Worm (Caenorhabditis elegans) whole organism, young adult: ENCODE results near the gene nhr-273.

Source experiments
- B0336.3 ChIP-seq: fragments of 200-800 bp; sonication (Bioruptor generic); IDR thresholded peaks from 2 replicates; pipeline ENCODE4 v1.3.6; 2022; ENCODE audit warnings: missing genetic modification characterization, missing compliant biosample characterization
- C06A6.2 ChIP-seq: fragments of 200-800 bp; sonication (Bioruptor generic); conservative IDR thresholded peaks from 2 replicates; pipeline ENCODE4 v1.3.6; 2022; ENCODE audit warnings: missing genetic modification characterization, missing compliant biosample characterization
- F10E7.11 ChIP-seq: sonication (generic microtip); optimal IDR thresholded peaks from 2 replicates; lab custom pipeline; 2017; ENCODE audit warnings: mild to moderate bottlenecking, missing genetic modification characterization, moderate library complexity, missing compliant biosample characterization
- F33H1.4 ChIP-seq: fragments of 200-800 bp; sonication (Bioruptor generic); IDR thresholded peaks from 2 replicates; pipeline ENCODE4 v1.3.6; 2022; ENCODE audit warnings: missing genetic modification reagents, missing genetic modification characterization, missing compliant biosample characterization
- F39B2.1 ChIP-seq: fragments of 200-800 bp; sonication (Bioruptor generic); IDR thresholded peaks from 2 replicates; pipeline ENCODE4 v1.3.6; 2022; ENCODE audit warnings: missing genetic modification reagents, missing genetic modification characterization, missing compliant biosample characterization
- F49E8.2 ChIP-seq: sonication (generic microtip); optimal IDR thresholded peaks from 3 replicates; lab custom pipeline; 2017; ENCODE audit warnings: missing genetic modification characterization, mild to moderate bottlenecking, missing compliant biosample characterization, antibody characterized with exemption, moderate library complexity; ENCODE audit not compliant: insufficient read depth
- F52B5.7 ChIP-seq: sonication (generic microtip); optimal IDR thresholded peaks from 2 replicates; lab custom pipeline; 2016; ENCODE audit warnings: mild to moderate bottlenecking, missing genetic modification characterization, missing compliant biosample characterization
- T26A5.8 ChIP-seq: sonication (generic microtip); optimal IDR thresholded peaks from 2 replicates; lab custom pipeline; 2016; ENCODE audit warnings: missing genetic modification characterization, missing compliant biosample characterization
- Y53G8AR.9 ChIP-seq: fragments of 200-800 bp; sonication (Bioruptor generic); conservative IDR thresholded peaks from 2 replicates; pipeline ENCODE4 v1.3.6; 2022; ENCODE audit warnings: missing genetic modification reagents, missing genetic modification characterization, missing compliant biosample characterization
- Y67H2A.10 ChIP-seq: fragments of 200-800 bp; sonication (Bioruptor generic); conservative IDR thresholded peaks from 2 replicates; pipeline ENCODE4 v1.3.6; 2022; ENCODE audit warnings: missing genetic modification reagents, missing genetic modification characterization, missing compliant biosample characterization
- ZK185.1 ChIP-seq: sonication (generic microtip); optimal IDR thresholded peaks from 2 replicates; lab custom pipeline; 2016; ENCODE audit warnings: mild to moderate bottlenecking, missing genetic modification characterization, missing compliant biosample characterization; ENCODE audit not compliant: poor library complexity, severe bottlenecking
- ama-1 ChIP-seq, 3 experiments: fragments of 150-350 bp in 1 of 3; sonication (generic microtip) in 2 of 3; optimal IDR thresholded peaks; 2 replicates each; lab custom pipeline; 2014 to 2018; ENCODE audit warnings: missing biosample characterization in 2 of 3, missing genetic modification characterization in 2 of 3, missing genetic modification reagents in 2 of 3
- attf-5 ChIP-seq: fragments of 200-800 bp; sonication (Bioruptor generic); optimal IDR thresholded peaks from 2 replicates; lab custom pipeline; 2018; ENCODE audit warnings: mild to moderate bottlenecking, missing genetic modification characterization, missing compliant biosample characterization
- cebp-1 ChIP-seq, 2 experiments: fragments of 200-800 bp in 1 of 2; sonication (Bioruptor generic) in 1 of 2; sonication (generic microtip) in 1 of 2; IDR thresholded peaks in 1 of 2; optimal IDR thresholded peaks in 1 of 2; 2 replicates each; pipeline versions ENCODE4 v1.3.6 to Lab custom; 2017 to 2022; ENCODE audit warnings: missing compliant biosample characterization in 2 of 2, missing genetic modification characterization in 2 of 2, mild to moderate bottlenecking in 1 of 2, missing genetic modification reagents in 1 of 2, moderate library complexity in 1 of 2
- ceh-100 ChIP-seq: fragments of 200-800 bp; sonication (Bioruptor generic); IDR thresholded peaks from 2 replicates; pipeline ENCODE4 v1.3.6; 2022; ENCODE audit warnings: missing genetic modification reagents, missing genetic modification characterization, missing compliant biosample characterization
- dpl-1 ChIP-seq: fragments of 150-350 bp; optimal IDR thresholded peaks from 2 replicates; lab custom pipeline; 2014; ENCODE audit warnings: missing biosample characterization, missing genetic modification reagents, missing genetic modification characterization
- egl-44 ChIP-seq: fragments of 200-800 bp; sonication (Bioruptor generic); IDR thresholded peaks from 2 replicates; pipeline ENCODE4 v1.3.6; 2022; ENCODE audit warnings: missing genetic modification reagents, missing genetic modification characterization, missing compliant biosample characterization
- egrh-3 ChIP-seq: fragments of 200-800 bp; sonication (Bioruptor generic); IDR thresholded peaks from 2 replicates; pipeline ENCODE4 v1.3.6; 2022; ENCODE audit warnings: missing genetic modification reagents, missing genetic modification characterization, missing compliant biosample characterization
- gei-17 ChIP-seq: fragments of 200-800 bp; sonication (Bioruptor generic); optimal IDR thresholded peaks from 2 replicates; lab custom pipeline; 2018; ENCODE audit warnings: mild to moderate bottlenecking, missing genetic modification characterization, missing compliant biosample characterization
- hsf-1 ChIP-seq: fragments of 200-800 bp; sonication (Bioruptor generic); IDR thresholded peaks from 2 replicates; pipeline ENCODE4 v1.3.6; 2022; ENCODE audit warnings: missing genetic modification reagents, missing genetic modification characterization, missing compliant biosample characterization
- let-526 ChIP-seq: fragments of 200-800 bp; sonication (Bioruptor generic); IDR thresholded peaks from 2 replicates; pipeline ENCODE4 v1.3.6; 2022; ENCODE audit warnings: missing genetic modification reagents, missing genetic modification characterization, missing compliant biosample characterization
- lin-26 ChIP-seq: fragments of 200-800 bp; sonication (Bioruptor generic); IDR thresholded peaks from 2 replicates; pipeline ENCODE4 v1.3.6; 2022; ENCODE audit warnings: missing genetic modification reagents, missing genetic modification characterization, missing compliant biosample characterization
- lin-35 ChIP-seq, 3 experiments: fragments of 150-350 bp in 2 of 3; sonication (generic microtip) in 1 of 3; optimal IDR thresholded peaks; 2 replicates each; lab custom pipeline; 2014 to 2018; ENCODE audit warnings: missing biosample characterization in 3 of 3, missing genetic modification characterization in 3 of 3, missing genetic modification reagents in 3 of 3
- lsl-1 ChIP-seq: fragments of 200-800 bp; sonication (Bioruptor generic); optimal IDR thresholded peaks from 2 replicates; lab custom pipeline; 2018; ENCODE audit warnings: mild to moderate bottlenecking, missing genetic modification characterization, moderate library complexity, missing compliant biosample characterization
- madf-10 ChIP-seq: sonication (generic microtip); optimal IDR thresholded peaks from 2 replicates; lab custom pipeline; 2016; ENCODE audit warnings: mild to moderate bottlenecking, missing genetic modification characterization, missing compliant biosample characterization
- mel-28 ChIP-seq: sonication (generic microtip); optimal IDR thresholded peaks from 2 replicates; lab custom pipeline; 2016; ENCODE audit warnings: borderline replicate concordance, mild to moderate bottlenecking, missing genetic modification characterization, missing compliant biosample characterization
- mes-4 ChIP-seq: sonication (generic microtip); optimal IDR thresholded peaks from 2 replicates; lab custom pipeline; 2016; ENCODE audit warnings: missing genotype, missing genetic modification characterization, missing compliant biosample characterization
- mxl-1 ChIP-seq: sonication (generic microtip); optimal IDR thresholded peaks from 2 replicates; lab custom pipeline; 2016; ENCODE audit warnings: missing genetic modification characterization, missing compliant biosample characterization
- nfya-2 ChIP-seq: fragments of 200-800 bp; sonication (Bioruptor generic); IDR thresholded peaks from 2 replicates; pipeline ENCODE4 v1.3.6; 2022; ENCODE audit warnings: missing genetic modification reagents, missing genetic modification characterization, missing compliant biosample characterization
- nfyb-1 ChIP-seq: fragments of 200-800 bp; sonication (Bioruptor generic); IDR thresholded peaks from 2 replicates; pipeline ENCODE4 v1.3.6; 2022; ENCODE audit warnings: missing genetic modification reagents, missing genetic modification characterization, missing compliant biosample characterization
- nhr-80 ChIP-seq: sonication (generic microtip); optimal IDR thresholded peaks from 2 replicates; lab custom pipeline; 2016; ENCODE audit warnings: missing genetic modification characterization, missing compliant biosample characterization
- rcor-1 ChIP-seq: fragments of 200-800 bp; sonication (Bioruptor generic); IDR thresholded peaks from 2 replicates; pipeline ENCODE4 v1.3.6; 2022; ENCODE audit warnings: missing genetic modification reagents, missing genetic modification characterization, missing compliant biosample characterization
- somi-1 ChIP-seq: fragments of 200-800 bp; sonication (Bioruptor generic); optimal IDR thresholded peaks from 2 replicates; lab custom pipeline; 2018; ENCODE audit warnings: mild to moderate bottlenecking, missing genetic modification characterization, missing compliant biosample characterization
- unc-130 ChIP-seq: sonication (generic microtip); optimal IDR thresholded peaks from 2 replicates; lab custom pipeline; 2016; ENCODE audit warnings: missing genetic modification reagents, missing genetic modification characterization, missing compliant biosample characterization
- xnd-1 ChIP-seq: sonication (generic microtip); optimal IDR thresholded peaks from 2 replicates; lab custom pipeline; 2016; ENCODE audit warnings: missing genotype, missing genetic modification reagents, missing genetic modification characterization, missing compliant biosample characterization
- ztf-25 ChIP-seq: fragments of 200-800 bp; sonication (Bioruptor generic); IDR thresholded peaks from 2 replicates; pipeline ENCODE4 v1.3.6; 2022; ENCODE audit warnings: missing genetic modification reagents, missing genetic modification characterization, missing compliant biosample characterization
- ztf-28 ChIP-seq: fragments of 200-800 bp; sonication (Bioruptor generic); IDR thresholded peaks from 2 replicates; pipeline ENCODE4 v1.3.6; 2022; ENCODE audit warnings: missing genetic modification reagents, missing genetic modification characterization, missing compliant biosample characterization

nhr-273 gene

ce11 chrII:4434278-4434677 lies 822 bp upstream of the nhr-273 start:
- TF ChIP-seq nhr-80 (tag; lab: Kevin White, UChicago) = no peak
- no peak for TF ChIP-seq hsf-1 (GFP tag; lab: Robert Waterston, UW)
- TF ChIP-seq lin-35 (GFP tag; optimal IDR thresholded peaks at IDR 0.05; lab: Kevin White, UChicago) = no peak
- TF ChIP-seq gei-17 = no peak
- TF ChIP-seq unc-130 (GFP tag; lab: Kevin White, UChicago) = no peak
- TF ChIP-seq xnd-1 (tag; lab: Kevin White, UChicago) = no peak
- no peak for TF ChIP-seq T26A5.8 (tag; lab: Kevin White, UChicago)

- TF ChIP-seq C06A6.2 (GFP tag; lab: Robert Waterston, UW) = no peak
- no peak for TF ChIP-seq mes-4 (tag; lab: Kevin White, UChicago)
- TF ChIP-seq attf-5 (GFP tag; lab: Kevin White, UChicago) = no peak
Measured at ce11 chrII:4438601-4439000, 3.5 kb downstream of the nhr-273 start, which contains the start of gene nhr-16. nhr-16 (plus strand) TSS chrII:4438805.

ce11 chrII:4441278-4441677 lies 6.2 kb downstream of the nhr-273 start:
- TF ChIP-seq mel-28 (tag; lab: Kevin White, UChicago) (no peak), nfya-2 (GFP tag; lab: Robert Waterston, UW) (no peak), nfyb-1 (GFP tag; lab: Robert Waterston, UW) (peak; percentile 67), ama-1 (optimal IDR thresholded peaks at IDR 0.05; lab: Kevin White, UChicago) (no peak), ama-1 (GFP tag; optimal IDR thresholded peaks at IDR 0.05; lab: Kevin White, UChicago) (no peak)
- TF ChIP-seq, all 124 proteins: peak for 1

ce11 chrII:4444811-4445210 lies 9.7 kb downstream of the nhr-273 start:
- no peak for TF ChIP-seq let-526 (GFP tag; lab: Robert Waterston, UW)
- no peak for TF ChIP-seq F10E7.11 (tag; lab: Kevin White, UChicago)
- TF ChIP-seq egrh-3 (GFP tag; lab: Robert Waterston, UW) = no peak
- no peak for TF ChIP-seq F49E8.2 (tag; lab: Kevin White, UChicago)
- no peak for TF ChIP-seq egl-44 (GFP tag; lab: Robert Waterston, UW)
- no peak for TF ChIP-seq mxl-1 (tag; lab: Kevin White, UChicago)
- no peak for TF ChIP-seq madf-10 (tag; lab: Kevin White, UChicago)
- no peak for TF ChIP-seq Y53G8AR.9 (GFP tag; lab: Robert Waterston, UW)
- no peak for TF ChIP-seq dpl-1 (GFP tag; lab: Kevin White, UChicago)
- TF ChIP-seq F52B5.7 (tag; lab: Kevin White, UChicago) = no peak
- TF ChIP-seq F33H1.4 (GFP tag; lab: Robert Waterston, UW) = no peak
- no peak for TF ChIP-seq ceh-100 (GFP tag; lab: Robert Waterston, UW)
- TF ChIP-seq cebp-1 (GFP tag; IDR thresholded peaks at IDR 0.05; lab: Robert Waterston, UW) = no peak
- TF ChIP-seq cebp-1 (tag; optimal IDR thresholded peaks at IDR 0.05; lab: Kevin White, UChicago) = no peak
- no peak for TF ChIP-seq lin-26 (GFP tag; lab: Robert Waterston, UW)

ce11 chrII:4453051-4453450 lies 18.0 kb downstream of the nhr-273 start, which contains the start of gene twk-2:
twk-2 (minus strand) TSS chrII:4453151.
- TF ChIP-seq hsf-1 (GFP tag; lab: Robert Waterston, UW) = no peak
- TF ChIP-seq nfyb-1 (GFP tag; lab: Robert Waterston, UW) = no peak
- TF ChIP-seq rcor-1 (GFP tag; lab: Robert Waterston, UW) = no peak
- no peak for TF ChIP-seq B0336.3 (GFP tag; lab: Robert Waterston, UW)
- no peak for TF ChIP-seq Y67H2A.10 (GFP tag; lab: Robert Waterston, UW)
- TF ChIP-seq lsl-1 (GFP tag; lab: Kevin White, UChicago) = no peak
- TF ChIP-seq let-526 (GFP tag; lab: Robert Waterston, UW) = no peak
- TF ChIP-seq mes-4 (tag; lab: Kevin White, UChicago) = no peak
- TF ChIP-seq ztf-28 = no peak
- TF ChIP-seq F39B2.1 = no peak
- no peak for TF ChIP-seq ZK185.1
- TF ChIP-seq somi-1 (GFP tag; lab: Kevin White, UChicago) = no peak
- no peak for TF ChIP-seq F52B5.7 (tag; lab: Kevin White, UChicago)
- no peak for TF ChIP-seq nhr-80 (tag; lab: Kevin White, UChicago)
- TF ChIP-seq ztf-25 = no peak
